Worm (Caenorhabditis elegans): Measurements from ENCODE around the gene T07F12.2.

ce11 chrX:4901974-4902373 is 11.9 kb downstream of the T07F12.2 start:
- TF ChIP-seq ztf-23 (GFP tag; IDR thresholded peaks at IDR 0.05) = no peak
- no peak for TF ChIP-seq T22C8.4 (GFP tag; IDR thresholded peaks at IDR 0.05)
- no peak for TF ChIP-seq med-1 (GFP tag; optimal IDR thresholded peaks at IDR 0.05; ENCODE audit: insufficient read depth)
- no peak for TF ChIP-seq ref-1 (GFP tag; conservative IDR thresholded peaks at IDR 0.05)
- no peak for TF ChIP-seq cog-1 (tag; optimal IDR thresholded peaks at IDR 0.05)
